Worm (Caenorhabditis elegans) whole organism, L4 larva: Measurements from ENCODE around the gene F56C3.9.

Experiments
- F26F4.8 ChIP-seq: fragments of 200-800 bp; sonication (Bioruptor generic); conservative IDR thresholded peaks from 2 replicates; pipeline ENCODE4 v1.3.6; 2022; ENCODE audit warnings: missing genetic modification characterization, missing compliant biosample characterization
- F49E8.2 ChIP-seq: sonication (generic microtip); optimal IDR thresholded peaks from 2 replicates; lab custom pipeline; 2016; ENCODE audit warnings: missing compliant biosample characterization, mild to moderate bottlenecking, missing genetic modification characterization, borderline replicate concordance
- ZK546.5 ChIP-seq, 2 experiments: sonication (generic microtip); optimal IDR thresholded peaks; 2 replicates each; lab custom pipeline; 2017; ENCODE audit warnings: missing biosample characterization in 2 of 2, missing genetic modification characterization in 2 of 2
- ama-1 ChIP-seq: fragments of 150-350 bp; optimal IDR thresholded peaks from 2 replicates; lab custom pipeline; 2014; ENCODE audit warnings: inconsistent platforms, mixed read lengths
- daf-16 ChIP-seq, 3 experiments: sonication (generic microtip); optimal IDR thresholded peaks; 2 replicates each; lab custom pipeline; 2016 to 2017; ENCODE audit warnings: missing genetic modification characterization in 3 of 3, missing genetic modification reagents in 3 of 3, mild to moderate bottlenecking in 2 of 3, missing compliant biosample characterization in 2 of 3, missing biosample characterization in 1 of 3, moderate library complexity in 1 of 3
- dmd-6 ChIP-seq: fragments of 200-800 bp; sonication (Bioruptor generic); IDR thresholded peaks from 2 replicates; pipeline ENCODE4 v1.3.6; 2022; ENCODE audit warnings: missing genetic modification reagents, missing genetic modification characterization, missing compliant biosample characterization
- mes-2 ChIP-seq: sonication (generic microtip); optimal IDR thresholded peaks from 2 replicates; lab custom pipeline; 2016; ENCODE audit warnings: missing genotype, mild to moderate bottlenecking, missing genetic modification characterization, missing compliant biosample characterization; ENCODE audit not compliant: poor library complexity, severe bottlenecking
- nhr-28 ChIP-seq: fragments of 150-350 bp; optimal IDR thresholded peaks from 2 replicates; lab custom pipeline; 2014; ENCODE audit warnings: missing biosample characterization, missing genetic modification characterization
- snpc-4 ChIP-seq: fragments of 150-350 bp; optimal IDR thresholded peaks from 2 replicates; lab custom pipeline; 2014; ENCODE audit warnings: missing biosample characterization, missing genetic modification characterization
- zag-1 ChIP-seq: fragments of 150-350 bp; optimal IDR thresholded peaks from 2 replicates; lab custom pipeline; 2014; ENCODE audit warnings: missing biosample characterization, missing genetic modification characterization

- no peak for TF ChIP-seq ZK546.5 (tag; optimal IDR thresholded peaks at IDR 0.05; lab: Kevin White, UChicago)
- TF ChIP-seq F49E8.2 (tag; lab: Kevin White, UChicago) = no peak
- no peak for TF ChIP-seq F26F4.8 (GFP tag; lab: Robert Waterston, UW)
- no peak for TF ChIP-seq daf-16 (GFP tag; optimal IDR thresholded peaks at IDR 0.05; lab: Kevin White, UChicago)
- no peak for TF ChIP-seq daf-16 (tag; optimal IDR thresholded peaks at IDR 0.05; lab: Kevin White, UChicago)
- no peak for TF ChIP-seq ama-1
- no peak for TF ChIP-seq dmd-6 (GFP tag; lab: Robert Waterston, UW)
- TF ChIP-seq mes-2 = no peak
- TF ChIP-seq snpc-4 (tag; lab: Kevin White, UChicago) = no peak
- TF ChIP-seq zag-1 (tag; lab: Kevin White, UChicago) = no peak
- no peak for TF ChIP-seq nhr-28 (tag; lab: Kevin White, UChicago)
Measured at ce11 chrX:1409224-1409623, 15.4 kb upstream of the F56C3.9 start.
